Worm (Caenorhabditis elegans): ENCODE data around the gene srh-235.

DNA sequence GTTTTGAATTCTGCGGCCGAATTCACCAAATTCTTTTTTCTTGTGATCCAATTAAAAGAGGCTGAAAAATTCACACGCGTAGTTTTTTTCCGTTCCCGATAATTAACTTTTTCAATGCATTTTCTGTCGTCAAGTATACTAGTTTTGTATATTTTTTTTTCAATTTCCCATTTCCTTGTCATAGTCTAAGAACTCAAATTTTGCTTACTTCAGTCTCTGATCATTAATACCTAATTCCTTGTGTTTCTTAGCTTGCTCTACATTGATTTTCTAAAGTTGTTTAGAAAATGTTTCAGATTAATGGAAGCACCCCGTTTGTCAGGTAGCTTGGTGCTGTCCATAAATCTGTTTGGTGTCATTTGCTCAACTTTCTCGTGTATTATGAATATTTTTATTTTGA is 40.6 kb downstream of the srh-235 start, which contains the start of gene srbc-27:
- TF ChIP-seq T22C8.4 (GFP tag; IDR thresholded peaks at IDR 0.05), result no peak
- TF ChIP-seq flt-1 (GFP tag; IDR thresholded peaks at IDR 0.05), result no peak
- no peak for TF ChIP-seq med-1 (GFP tag; optimal IDR thresholded peaks at IDR 0.05; ENCODE audit: insufficient read depth)
- no peak for TF ChIP-seq cog-1 (tag; optimal IDR thresholded peaks at IDR 0.05)
- no peak for TF ChIP-seq ztf-29 (GFP tag; IDR thresholded peaks at IDR 0.05)
- no peak for TF ChIP-seq ref-1 (GFP tag; conservative IDR thresholded peaks at IDR 0.05)
- TF ChIP-seq klf-2 (GFP tag; conservative IDR thresholded peaks at IDR 0.05), result no peak
